Worm (Caenorhabditis elegans): ENCODE results near the gene acdh-13.

- no peak for TF ChIP-seq flt-1 (GFP tag; IDR thresholded peaks at IDR 0.05)
- no peak for TF ChIP-seq T22C8.4 (GFP tag; IDR thresholded peaks at IDR 0.05)
- TF ChIP-seq ztf-29 (GFP tag; IDR thresholded peaks at IDR 0.05): no peak
- no peak for TF ChIP-seq cog-1 (tag; optimal IDR thresholded peaks at IDR 0.05)
- TF ChIP-seq ztf-23 (GFP tag; IDR thresholded peaks at IDR 0.05): no peak
- no peak for TF ChIP-seq ref-1 (GFP tag; conservative IDR thresholded peaks at IDR 0.05)
Measured at ce11 chrIV:8481308-8481707, 17.3 kb downstream of the acdh-13 start, which contains the start of gene spp-8.

All from whole organism, midembryonic.